Worm (Caenorhabditis elegans) whole organism, early embryonic: ENCODE measurements around the gene txt-13.

Experiments used
- aly-1 ChIP-seq: sonication (generic microtip); optimal IDR thresholded peaks from 2 replicates; lab custom pipeline; 2016; ENCODE audit warnings: missing genetic modification characterization, missing compliant biosample characterization
- ama-1 ChIP-seq: fragments of 150-350 bp; optimal IDR thresholded peaks from 2 replicates; lab custom pipeline; 2014
- ets-7 ChIP-seq: sonication (generic microtip); optimal IDR thresholded peaks from 2 replicates; lab custom pipeline; 2016; ENCODE audit warnings: missing genotype, missing genetic modification characterization, missing compliant biosample characterization

ce11 chrII:10530907-10531306 lies 39.5 kb upstream of the txt-13 start:
- TF ChIP-seq ama-1, result no peak
- TF ChIP-seq ets-7 (tag; lab: Kevin White, UChicago), result no peak
- TF ChIP-seq aly-1, result no peak
